Worm (Caenorhabditis elegans) whole organism, L3 larva: Measurements from ENCODE around the gene irld-25.

Source experiments
- aly-2 ChIP-seq: fragments of 150-350 bp; optimal IDR thresholded peaks from 2 replicates; lab custom pipeline; 2014; ENCODE audit warnings: missing biosample characterization, missing genetic modification characterization
- ceh-16 ChIP-seq: sonication (generic microtip); optimal IDR thresholded peaks from 2 replicates; lab custom pipeline; 2017; ENCODE audit warnings: missing biosample characterization, missing genetic modification characterization
- daf-12 ChIP-seq: fragments of 150-350 bp; optimal IDR thresholded peaks from 2 replicates; lab custom pipeline; 2014; ENCODE audit warnings: missing biosample characterization, missing genetic modification reagents, missing genetic modification characterization
- nhr-28 ChIP-seq: fragments of 150-350 bp; optimal IDR thresholded peaks from 2 replicates; lab custom pipeline; 2014; ENCODE audit warnings: missing biosample characterization, missing genetic modification characterization
- nhr-67 ChIP-seq: fragments of 150-350 bp; optimal IDR thresholded peaks from 2 replicates; lab custom pipeline; 2014; ENCODE audit warnings: missing biosample characterization, missing genetic modification characterization
- skn-1 ChIP-seq: fragments of 150-350 bp; optimal IDR thresholded peaks from 2 replicates; lab custom pipeline; 2014; ENCODE audit warnings: missing biosample characterization, missing genetic modification characterization
- snpc-4 ChIP-seq: fragments of 150-350 bp; optimal IDR thresholded peaks from 2 replicates; lab custom pipeline; 2014; ENCODE audit warnings: missing biosample characterization, missing genetic modification characterization
- unc-39 ChIP-seq: sonication (generic microtip); optimal IDR thresholded peaks from 4 replicates; lab custom pipeline; 2017; ENCODE audit warnings: missing biosample characterization, missing genetic modification characterization
- unc-62 ChIP-seq: fragments of 150-350 bp; sonication (generic microtip); optimal IDR thresholded peaks from 4 replicates; lab custom pipeline; 2014; ENCODE audit warnings: missing biosample characterization, missing genetic modification reagents, missing genetic modification characterization

ce11 chrV:15232200-15232599 lies 10.8 kb downstream of the irld-25 start, which contains the start of gene srw-13:
- TF ChIP-seq daf-12 (tag; lab: Kevin White, UChicago) (no peak), snpc-4 (tag; lab: Kevin White, UChicago) (no peak), unc-62 (no peak), aly-2 (tag; lab: Kevin White, UChicago) (no peak), ceh-16 (tag; lab: Kevin White, UChicago) (no peak), nhr-67 (tag; lab: Kevin White, UChicago) (no peak), nhr-28 (tag; lab: Kevin White, UChicago) (no peak), unc-39 (tag; lab: Kevin White, UChicago) (no peak), skn-1 (tag; lab: Kevin White, UChicago) (no peak)
